Fruit fly (Drosophila melanogaster): ENCODE measurements around the gene Dab.
A peak's percentile ranks its signal among the peaks of the same experiment; 100 is the strongest.

The Dab gene

dm6 chr3L:16712371-16712770 is 445 bp downstream of the Dab start (continued):
- TF ChIP-seq CG7987 (GFP tag; optimal IDR thresholded peaks at IDR 0.05) (no peak), CG15011 (GFP tag; optimal IDR thresholded peaks at IDR 0.05) (no peak), HLH3B (GFP tag; IDR thresholded peaks at IDR 0.05) (no peak), Drgx (GFP tag; IDR thresholded peaks at IDR 0.05) (no peak), esg (GFP tag; conservative IDR thresholded peaks at IDR 0.05) (no peak), CG2712 (tag; optimal IDR thresholded peaks at IDR 0.05) (no peak), Tbp (GFP tag; optimal IDR thresholded peaks at IDR 0.05) (no peak), CG14860 (GFP tag; IDR thresholded peaks at IDR 0.05; ENCODE audit: partially characterized antibody) (no peak), CG8478 (optimal IDR thresholded peaks at IDR 0.05) (no peak), mld (GFP tag; IDR thresholded peaks at IDR 0.05; ENCODE audit: partially characterized antibody) (no peak), knrl (GFP tag; IDR thresholded peaks at IDR 0.05; ENCODE audit: partially characterized antibody) (no peak), CG8388 (GFP tag; optimal IDR thresholded peaks at IDR 0.05) (no peak), CG12219 (GFP tag; optimal IDR thresholded peaks at IDR 0.05) (no peak), en (GFP tag; optimal IDR thresholded peaks at IDR 0.05) (no peak), btn (GFP tag; optimal IDR thresholded peaks at IDR 0.05) (no peak), CG14710 (tag; optimal IDR thresholded peaks at IDR 0.05) (no peak), HmgZ (tag; optimal IDR thresholded peaks at IDR 0.05) (no peak), CG9817 (tag; optimal IDR thresholded peaks at IDR 0.05) (no peak), CG4360 (GFP tag; IDR thresholded peaks at IDR 0.05) (peak; percentile 97), CG12299 (tag; optimal IDR thresholded peaks at IDR 0.05) (no peak), CG2129 (GFP tag; IDR thresholded peaks at IDR 0.05; ENCODE audit: partially characterized antibody) (no peak), CoRest (tag; optimal IDR thresholded peaks at IDR 0.05) (no peak), Dad (GFP tag; optimal IDR thresholded peaks at IDR 0.05) (no peak), GATAe (GFP tag; conservative IDR thresholded peaks at IDR 0.05) (no peak), nerfin-1 (tag; optimal IDR thresholded peaks at IDR 0.05) (peak; percentile 66), zen (tag; optimal IDR thresholded peaks at IDR 0.05) (peak; percentile 35), onecut (GFP tag; IDR thresholded peaks at IDR 0.05) (peak; percentile 100), Jarid2 (GFP tag; optimal IDR thresholded peaks at IDR 0.05) (no peak), CG10959 (GFP tag; IDR thresholded peaks at IDR 0.05) (no peak), CG8290 (GFP tag; optimal IDR thresholded peaks at IDR 0.05) (peak; percentile 60), CG8290 (tag; optimal IDR thresholded peaks at IDR 0.05) (peak in 1 of 2 experiments; percentile 97), CG34224 (GFP tag; IDR thresholded peaks at IDR 0.05; ENCODE audit: partially characterized antibody) (no peak), CG11696 (GFP tag; IDR thresholded peaks at IDR 0.05) (no peak), Oaz (GFP tag; IDR thresholded peaks at IDR 0.05) (no peak), CG6654 (GFP tag; optimal IDR thresholded peaks at IDR 0.05) (no peak), vfl (GFP tag; optimal IDR thresholded peaks at IDR 0.05) (no peak), CHES-1-like (GFP tag; optimal IDR thresholded peaks at IDR 0.05) (no peak), hb (GFP tag; IDR thresholded peaks at IDR 0.05; ENCODE audit: partially characterized antibody) (no peak), ab (GFP tag; optimal IDR thresholded peaks at IDR 0.05) (no peak), so (GFP tag; IDR thresholded peaks at IDR 0.05) (no peak), Nf-YC (tag; optimal IDR thresholded peaks at IDR 0.05) (no peak), ERR (GFP tag; optimal IDR thresholded peaks at IDR 0.05) (no peak), CG17568 (GFP tag; optimal IDR thresholded peaks at IDR 0.05) (no peak), hkb (optimal IDR thresholded peaks at IDR 0.05) (peak; percentile 25), hkb (GFP tag; IDR thresholded peaks at IDR 0.05) (no peak), Nf-YB (GFP tag; optimal IDR thresholded peaks at IDR 0.05) (no peak), CG12155 (GFP tag; optimal IDR thresholded peaks at IDR 0.05) (no peak), Lpt (GFP tag; optimal IDR thresholded peaks at IDR 0.05) (no peak), ci (GFP tag; IDR thresholded peaks at IDR 0.05) (no peak), NfI (GFP tag; optimal IDR thresholded peaks at IDR 0.05) (no peak), CG13894 (tag; optimal IDR thresholded peaks at IDR 0.05) (no peak), kay (GFP tag; optimal IDR thresholded peaks at IDR 0.05) (no peak), Gug (GFP tag; IDR thresholded peaks at IDR 0.05) (no peak)
